Fruit fly (Drosophila melanogaster) whole organism, embryonic: ENCODE measurements around the gene CG5808.

Experiments
- B-H2 ChIP-seq: fragments of 200-800 bp; sonication (Bioruptor generic); optimal IDR thresholded peaks from 2 replicates; lab custom pipeline; 2018; ENCODE audit warnings: missing biosample characterization, mild to moderate bottlenecking, missing genetic modification characterization
- CG10147 ChIP-seq: fragments of 200-800 bp; sonication (Bioruptor generic); optimal IDR thresholded peaks from 2 replicates; lab custom pipeline; 2019; ENCODE audit warnings: missing biosample characterization, mild to moderate bottlenecking, missing genetic modification characterization, moderate library complexity
- CG10543 ChIP-seq: fragments of 200-800 bp; sonication (Bioruptor generic); optimal IDR thresholded peaks from 3 replicates; lab custom pipeline; 2017; ENCODE audit warnings: missing biosample characterization, mild to moderate bottlenecking, missing genetic modification characterization, moderate library complexity
- CG11247 ChIP-seq: fragments of 200-800 bp; sonication (Bioruptor generic); IDR thresholded peaks from 2 replicates; pipeline ENCODE4 v1.3.6; 2022; ENCODE audit warnings: missing biosample characterization, missing genetic modification characterization
- CG13894 ChIP-seq: fragments of 200-800 bp; sonication (Bioruptor generic); optimal IDR thresholded peaks from 3 replicates; lab custom pipeline; 2018; ENCODE audit warnings: missing biosample characterization, mild to moderate bottlenecking, missing genetic modification characterization, moderate library complexity
- CG14014 ChIP-seq: fragments of 200-800 bp; sonication (Bioruptor generic); IDR thresholded peaks from 2 replicates; pipeline ENCODE4 v1.3.6; 2022; ENCODE audit warnings: missing biosample characterization, missing genetic modification characterization
- CG14710 ChIP-seq: fragments of 200-800 bp; sonication (Bioruptor generic); optimal IDR thresholded peaks from 3 replicates; lab custom pipeline; 2019; ENCODE audit warnings: missing biosample characterization, mild to moderate bottlenecking, missing genetic modification characterization, moderate library complexity
- CG14965 ChIP-seq: fragments of 200-800 bp; sonication (Bioruptor generic); optimal IDR thresholded peaks from 2 replicates; lab custom pipeline; 2016; ENCODE audit warnings: missing biosample characterization, missing genetic modification characterization, borderline replicate concordance
- CG18619 ChIP-seq: fragments of 200-800 bp; sonication (Bioruptor generic); optimal IDR thresholded peaks from 3 replicates; lab custom pipeline; 2017; ENCODE audit warnings: missing biosample characterization, mild to moderate bottlenecking, missing genetic modification characterization
- CG3163 ChIP-seq: fragments of 200-800 bp; sonication (Bioruptor generic); optimal IDR thresholded peaks from 3 replicates; lab custom pipeline; 2016; ENCODE audit warnings: missing biosample characterization, missing genetic modification characterization
- CG33557 ChIP-seq: fragments of 200-800 bp; sonication (Bioruptor generic); optimal IDR thresholded peaks from 2 replicates; lab custom pipeline; 2019; ENCODE audit warnings: missing biosample characterization, mild to moderate bottlenecking, missing genetic modification characterization, moderate library complexity
- CG4730 ChIP-seq: fragments of 200-800 bp; sonication (Bioruptor generic); IDR thresholded peaks from 2 replicates; pipeline ENCODE4 v1.3.6; 2022; ENCODE audit warnings: missing biosample characterization, missing genetic modification characterization
- CG6272 ChIP-seq: fragments of 200-800 bp; sonication (Bioruptor generic); IDR thresholded peaks from 2 replicates; pipeline ENCODE4 v1.3.6; 2022; ENCODE audit warnings: missing biosample characterization, missing genetic modification characterization
- CG7271 ChIP-seq: fragments of 200-800 bp; sonication (Bioruptor generic); optimal IDR thresholded peaks from 2 replicates; lab custom pipeline; 2018; ENCODE audit warnings: missing biosample characterization, mild to moderate bottlenecking, missing genetic modification characterization, moderate library complexity
- CG7987 ChIP-seq: fragments of 200-800 bp; sonication (Bioruptor generic); optimal IDR thresholded peaks from 2 replicates; lab custom pipeline; 2018; ENCODE audit warnings: missing biosample characterization, mild to moderate bottlenecking, missing genetic modification characterization, moderate library complexity
- CG8924 ChIP-seq: fragments of 200-800 bp; optimal IDR thresholded peaks from 3 replicates; lab custom pipeline; 2019; ENCODE audit warnings: missing biosample characterization, mild to moderate bottlenecking, missing genetic modification characterization, moderate library complexity
- CG9609 ChIP-seq: fragments of 200-800 bp; sonication (Bioruptor generic); optimal IDR thresholded peaks from 3 replicates; lab custom pipeline; 2016; ENCODE audit warnings: missing biosample characterization, missing genetic modification characterization
- Dbx ChIP-seq: fragments of 200-800 bp; sonication (Bioruptor generic); IDR thresholded peaks from 3 replicates; pipeline ENCODE4 v1.3.6; 2022; ENCODE audit warnings: missing biosample characterization, missing genetic modification characterization
- Dip2 ChIP-seq: fragments of 200-800 bp; sonication (Bioruptor generic); IDR thresholded peaks from 2 replicates; pipeline ENCODE4 v1.3.6; 2022; ENCODE audit warnings: missing biosample characterization, missing genetic modification characterization
- E2f1 ChIP-seq: fragments of 200-800 bp; sonication (Bioruptor generic); IDR thresholded peaks from 2 replicates; pipeline ENCODE4 v1.3.6; 2022; ENCODE audit warnings: missing biosample characterization, missing genetic modification characterization
- Fer1 ChIP-seq: fragments of 200-800 bp; sonication (Bioruptor generic); optimal IDR thresholded peaks from 2 replicates; lab custom pipeline; 2017; ENCODE audit warnings: missing biosample characterization, mild to moderate bottlenecking, missing genetic modification characterization
- H2.0 ChIP-seq: fragments of 200-800 bp; sonication (Bioruptor generic); IDR thresholded peaks from 2 replicates; pipeline ENCODE4 v1.3.6; 2022; ENCODE audit warnings: missing biosample characterization, missing genetic modification characterization
- HHEX ChIP-seq: fragments of 200-800 bp; sonication (Bioruptor generic); optimal IDR thresholded peaks from 3 replicates; lab custom pipeline; 2017; ENCODE audit warnings: missing biosample characterization, mild to moderate bottlenecking, missing genetic modification characterization, missing genetic modification reagents
- Med ChIP-seq: fragments of 200-800 bp; sonication (Bioruptor generic); peaks from one replicate; lab custom pipeline; 2016; ENCODE audit warnings: missing biosample characterization, missing genetic modification characterization, mild to moderate bottlenecking, inconsistent platforms, moderate library complexity
- Side ChIP-seq: fragments of 200-800 bp; sonication (Bioruptor generic); optimal IDR thresholded peaks from 2 replicates; lab custom pipeline; 2016; ENCODE audit warnings: missing biosample characterization, missing genetic modification characterization
- Sox100B ChIP-seq: fragments of 200-800 bp; sonication (Bioruptor generic); optimal IDR thresholded peaks from 3 replicates; lab custom pipeline; 2018; ENCODE audit warnings: missing biosample characterization, mild to moderate bottlenecking, missing genetic modification characterization
- Taf1 ChIP-seq: fragments of 200-800 bp; sonication (Bioruptor generic); IDR thresholded peaks from 2 replicates; pipeline ENCODE4 v1.3.6; 2022; ENCODE audit warnings: missing biosample characterization, missing genetic modification characterization
- Tbp ChIP-seq: fragments of >200 bp; optimal IDR thresholded peaks from 2 replicates; lab custom pipeline; 2018; ENCODE audit warnings: missing biosample characterization, missing genetic modification characterization
- Vsx1 ChIP-seq: fragments of 200-800 bp; sonication (Bioruptor generic); optimal IDR thresholded peaks from 2 replicates; lab custom pipeline; 2017; ENCODE audit warnings: missing biosample characterization, mild to moderate bottlenecking, missing genetic modification characterization, missing genetic modification reagents
- al ChIP-seq: fragments of 200-800 bp; sonication (Bioruptor generic); IDR thresholded peaks from 2 replicates; pipeline ENCODE4 v1.3.6; 2022; ENCODE audit warnings: missing biosample characterization, missing genetic modification characterization
- aop ChIP-seq: fragments of 200-800 bp; sonication (Bioruptor generic); IDR thresholded peaks from 2 replicates; pipeline ENCODE4 v1.3.6; 2022; ENCODE audit warnings: missing biosample characterization, missing genetic modification characterization
- ase ChIP-seq: fragments of 200-800 bp; sonication (Bioruptor generic); IDR thresholded peaks from 3 replicates; pipeline ENCODE4 v1.3.6; 2022; ENCODE audit warnings: missing biosample characterization, missing genetic modification characterization
- bab2 ChIP-seq: fragments of 200-800 bp; sonication (Bioruptor generic); optimal IDR thresholded peaks from 2 replicates; lab custom pipeline; 2016; ENCODE audit warnings: missing biosample characterization, missing genetic modification characterization
- cas ChIP-seq: fragments of 200-800 bp; sonication (Bioruptor generic); IDR thresholded peaks from 2 replicates; pipeline ENCODE4 v1.3.6; 2022; ENCODE audit warnings: missing biosample characterization, missing genetic modification characterization
- danr ChIP-seq: fragments of 200-800 bp; sonication (Bioruptor generic); IDR thresholded peaks from 2 replicates; pipeline ENCODE4 v1.3.6; 2022; ENCODE audit warnings: missing biosample characterization, missing genetic modification characterization
- dpn ChIP-seq, 2 experiments: fragments of 200-800 bp; sonication (Bioruptor generic); optimal IDR thresholded peaks; 3 replicates each; lab custom pipeline; 2016; ENCODE audit warnings: missing biosample characterization in 2 of 2, missing genetic modification characterization in 2 of 2
- ewg ChIP-seq: fragments of 200-800 bp; sonication (Bioruptor generic); optimal IDR thresholded peaks from 3 replicates; lab custom pipeline; 2017; ENCODE audit warnings: mild to moderate bottlenecking, missing biosample characterization, missing genetic modification reagents, missing genetic modification characterization
- gt ChIP-seq: fragments of 200-800 bp; sonication (Bioruptor generic); IDR thresholded peaks from 2 replicates; pipeline ENCODE4 v1.3.6; 2022; ENCODE audit warnings: missing biosample characterization, missing genetic modification characterization
- hb ChIP-seq: fragments of 200-800 bp; sonication (Bioruptor generic); IDR thresholded peaks from 3 replicates; pipeline ENCODE4 v1.3.6; 2022; ENCODE audit warnings: missing biosample characterization, missing genetic modification characterization; ENCODE audit not compliant: partially characterized antibody
- her ChIP-seq: fragments of 200-800 bp; sonication (Bioruptor generic); optimal IDR thresholded peaks from 2 replicates; lab custom pipeline; 2016; ENCODE audit warnings: missing biosample characterization, missing genetic modification characterization
- ind ChIP-seq: fragments of 200-800 bp; sonication (Bioruptor generic); optimal IDR thresholded peaks from 3 replicates; lab custom pipeline; 2016; ENCODE audit warnings: missing biosample characterization, missing genetic modification characterization
- lmd ChIP-seq: fragments of 200-800 bp; sonication (Bioruptor generic); IDR thresholded peaks from 2 replicates; pipeline ENCODE4 v1.3.6; 2022; ENCODE audit warnings: missing biosample characterization, missing genetic modification characterization
- p53 ChIP-seq: fragments of 200-800 bp; sonication (Bioruptor generic); optimal IDR thresholded peaks from 2 replicates; lab custom pipeline; 2016; ENCODE audit warnings: missing biosample characterization, missing genetic modification characterization
- peb ChIP-seq: fragments of 200-800 bp; sonication (Bioruptor generic); IDR thresholded peaks from 2 replicates; pipeline ENCODE4 v1.3.6; 2022; ENCODE audit warnings: missing biosample characterization, missing genetic modification characterization
- ro ChIP-seq: fragments of 200-800 bp; sonication (Bioruptor generic); IDR thresholded peaks from 2 replicates; pipeline ENCODE4 v1.3.6; 2022; ENCODE audit warnings: missing biosample characterization, missing genetic modification characterization
- row ChIP-seq: fragments of 200-800 bp; sonication (Bioruptor generic); IDR thresholded peaks from 3 replicates; pipeline ENCODE4 v1.3.6; 2022; ENCODE audit warnings: missing biosample characterization, missing genetic modification characterization
- ssp ChIP-seq: fragments of 200-800 bp; sonication (Bioruptor generic); IDR thresholded peaks from 2 replicates; pipeline ENCODE4 v1.3.6; 2022; ENCODE audit warnings: missing biosample characterization, missing genetic modification characterization
- tin ChIP-seq: fragments of 200-800 bp; sonication (Bioruptor generic); optimal IDR thresholded peaks from 3 replicates; lab custom pipeline; 2016; ENCODE audit warnings: missing biosample characterization, missing genetic modification characterization
- toy ChIP-seq: fragments of 200-800 bp; sonication (Bioruptor generic); IDR thresholded peaks from 2 replicates; pipeline ENCODE4 v1.3.6; 2022; ENCODE audit warnings: missing biosample characterization, missing genetic modification characterization
- yki ChIP-seq: fragments of >200 bp; optimal IDR thresholded peaks from 3 replicates; lab custom pipeline; 2018

The CG5808 gene

dm6 chr3R:24771273-24772231, 45.3 kb downstream of the CG5808 start, which contains the start of gene CG42331 (continued):
- TF ChIP-seq gt: no peak
- peak in 1 of 2 experiments; percentile 57 for TF ChIP-seq dpn (GFP tag; optimal IDR thresholded peaks at IDR 0.05; lab: Kevin White, UChicago)
- no peak for TF ChIP-seq CG4730
- no peak for TF ChIP-seq p53
- TF ChIP-seq Vsx1 (GFP tag; lab: Kevin White, UChicago): peak; percentile 7
- TF ChIP-seq Med (GFP tag; lab: Kevin White, UChicago): peak; percentile 85
- no peak for TF ChIP-seq Fer1 (GFP tag; lab: Kevin White, UChicago)
- TF ChIP-seq hb (GFP tag; lab: Robert Waterston, UW): no peak
- no peak for TF ChIP-seq CG33557 (GFP tag; lab: Kevin White, UChicago)
- TF ChIP-seq CG18619 (GFP tag; lab: Kevin White, UChicago): peak; percentile 67
- TF ChIP-seq yki (lab: Kevin White, UChicago): no peak
- TF ChIP-seq CG14965: no peak
- 0 out of 3 replicates have a peak, but pooled peaks have one; percentile 20 for TF ChIP-seq Dbx (GFP tag; lab: Robert Waterston, UW)
- peak; percentile 85 for TF ChIP-seq CG10543
- peak; percentile 4 for TF ChIP-seq B-H2 (GFP tag; lab: Kevin White, UChicago)
- no peak for TF ChIP-seq Tbp
- TF ChIP-seq row: peak; percentile 82
- TF ChIP-seq tin (GFP tag; lab: Kevin White, UChicago): peak; percentile 2
- TF ChIP-seq CG10147 (GFP tag; lab: Kevin White, UChicago): peak; percentile 59
- TF ChIP-seq cas (GFP tag; lab: Robert Waterston, UW): no peak
- peak; percentile 53 for TF ChIP-seq Sox100B (GFP tag; lab: Kevin White, UChicago)
- peak; percentile 63; the same call in 2 of the 3 replicates for TF ChIP-seq ase (GFP tag; lab: Robert Waterston, UW)
- peak; percentile 15 for TF ChIP-seq CG14710 (tag; lab: Kevin White, UChicago)
- 0 out of 2 replicates have a peak, but pooled peaks have one; percentile 31 for TF ChIP-seq H2.0 (GFP tag; lab: Robert Waterston, UW)
- TF ChIP-seq CG14014: no peak
- TF ChIP-seq bab2 (GFP tag; lab: Kevin White, UChicago): peak; percentile 36
- TF ChIP-seq Taf1 (GFP tag; lab: Robert Waterston, UW): no peak
- no peak for TF ChIP-seq CG7987 (GFP tag; lab: Kevin White, UChicago)
- no peak for TF ChIP-seq toy (GFP tag; lab: Robert Waterston, UW)
- TF ChIP-seq ro (GFP tag; lab: Robert Waterston, UW): no peak
- peak; percentile 10 for TF ChIP-seq Side (GFP tag; lab: Kevin White, UChicago)
- TF ChIP-seq E2f1 (GFP tag; lab: Robert Waterston, UW): no peak; the same call in 1 of the 2 replicates
- TF ChIP-seq CG11247 (GFP tag; lab: Robert Waterston, UW): no peak
- peak; percentile 16 for TF ChIP-seq CG3163 (GFP tag; lab: Kevin White, UChicago)
- TF ChIP-seq ind (GFP tag; lab: Kevin White, UChicago): peak; percentile 65
- TF ChIP-seq lmd (GFP tag; lab: Robert Waterston, UW): peak; percentile 50
- TF ChIP-seq ssp (GFP tag; lab: Robert Waterston, UW): no peak
- TF ChIP-seq Dip2 (GFP tag; lab: Robert Waterston, UW): no peak
- TF ChIP-seq her (GFP tag; lab: Kevin White, UChicago): peak; percentile 45
- peak; percentile 62 for TF ChIP-seq CG8924
- no peak for TF ChIP-seq CG7271 (tag; lab: Kevin White, UChicago)
- TF ChIP-seq CG6272 (GFP tag; lab: Robert Waterston, UW): no peak
- peak; percentile 18 for TF ChIP-seq CG9609 (GFP tag; lab: Kevin White, UChicago)
- TF ChIP-seq al: peak; percentile 48; the same call in 1 of the 2 replicates
- TF ChIP-seq aop (GFP tag; lab: Robert Waterston, UW): no peak
- peak; percentile 15 for TF ChIP-seq ewg (GFP tag; lab: Kevin White, UChicago)
- TF ChIP-seq HHEX (GFP tag; lab: Kevin White, UChicago): peak; percentile 66
- TF ChIP-seq peb: no peak
- TF ChIP-seq danr: no peak
- TF ChIP-seq CG13894 (tag; lab: Kevin White, UChicago): no peak
